5 fruit fly cellular contexts compared by ENCODE assay signal in the genomic region with DNA sequence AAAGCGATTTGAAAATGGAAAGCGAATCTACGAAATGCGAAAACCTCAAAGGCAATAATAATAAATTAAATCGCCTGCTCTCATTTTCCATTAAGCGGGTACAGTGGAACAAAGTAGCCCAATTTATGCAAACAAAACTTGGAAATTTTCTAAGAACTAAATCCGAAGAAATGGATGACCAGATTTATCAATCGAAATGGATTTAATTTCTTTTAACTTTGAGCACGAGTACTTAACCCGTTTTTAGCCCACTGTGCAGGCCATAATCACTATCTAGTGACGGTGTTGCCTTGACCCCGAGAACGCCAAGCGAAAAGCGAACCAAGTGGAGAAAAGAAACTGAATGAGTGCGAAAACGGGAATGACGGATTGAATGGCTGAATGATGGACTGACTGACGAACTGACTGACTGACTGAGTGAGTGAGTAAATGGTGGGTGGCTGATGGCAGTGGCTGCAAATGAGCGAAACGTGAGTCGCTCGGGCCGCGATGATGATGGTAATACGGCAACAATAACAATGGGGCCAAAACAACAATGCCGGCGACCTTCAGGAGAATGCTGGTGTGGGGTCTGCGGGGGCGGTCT.
TF ChIP-seq lines count a peak whose summit lies in the region.

No protein-coding gene starts in this region.

- TF ChIP-seq CTCF in whole organism, embryonic (GFP tag; optimal IDR thresholded peaks at IDR 0.05; lab: Kevin White, UChicago) = no peak

TF ChIP-seq in whole organism, adult, 20 proteins besides CTCF, POLR2A, EP300 and RAD21 (continues in another document):
- TF ChIP-seq cic (GFP tag; optimal IDR thresholded peaks at IDR 0.05; lab: Kevin White, UChicago) = no peak
- peak; percentile 48 for TF ChIP-seq tj (GFP tag; optimal IDR thresholded peaks at IDR 0.05; lab: Kevin White, UChicago)
- peak; percentile 42 for TF ChIP-seq CG1620 (GFP tag; optimal IDR thresholded peaks at IDR 0.05; lab: Kevin White, UChicago)
- peak; percentile 70 for TF ChIP-seq CG5204 (GFP tag; optimal IDR thresholded peaks at IDR 0.05; lab: Kevin White, UChicago)
- TF ChIP-seq Hr96 (GFP tag; optimal IDR thresholded peaks at IDR 0.05; lab: Kevin White, UChicago) = peak; percentile 7
- TF ChIP-seq Mnt (GFP tag; optimal IDR thresholded peaks at IDR 0.05; lab: Kevin White, UChicago) = peak; percentile 36
- TF ChIP-seq cnc (optimal IDR thresholded peaks at IDR 0.05; lab: Kevin White, UChicago) = no peak
- TF ChIP-seq CG7101 (tag; optimal IDR thresholded peaks at IDR 0.05; lab: Kevin White, UChicago) = peak; percentile 71
- peak; percentile 68 for TF ChIP-seq CG11617 (GFP tag; optimal IDR thresholded peaks at IDR 0.05; lab: Kevin White, UChicago)
- peak; percentile 43 for TF ChIP-seq Crg-1 (GFP tag; optimal IDR thresholded peaks at IDR 0.05; lab: Kevin White, UChicago)
- peak; percentile 5 for TF ChIP-seq pad (GFP tag; optimal IDR thresholded peaks at IDR 0.05; lab: Kevin White, UChicago)
- peak; percentile 73 for TF ChIP-seq bab1 (GFP tag; optimal IDR thresholded peaks at IDR 0.05; lab: Kevin White, UChicago)
- TF ChIP-seq CG14711 (tag; optimal IDR thresholded peaks at IDR 0.05; lab: Kevin White, UChicago) = peak; percentile 51
- peak; percentile 7 for TF ChIP-seq kay (GFP tag; lab: Kevin White, UChicago; ENCODE audit: borderline replicate concordance)
- no peak for TF ChIP-seq ovo (GFP tag; optimal IDR thresholded peaks at IDR 0.05; lab: Kevin White, UChicago)
- peak; percentile 57 for TF ChIP-seq CG12768 (GFP tag; optimal IDR thresholded peaks at IDR 0.05; lab: Kevin White, UChicago)
- peak; percentile 85 for TF ChIP-seq CG33017 (tag; optimal IDR thresholded peaks at IDR 0.05; lab: Kevin White, UChicago)

TF ChIP-seq in whole organism, embryonic, 481 proteins besides CTCF, POLR2A, EP300 and RAD21 (continues in another document):
- no peak for TF ChIP-seq Neu2 (GFP tag; optimal IDR thresholded peaks at IDR 0.05; lab: Kevin White, UChicago; ENCODE audit: borderline replicate concordance)
- 0 out of 3 replicates have a peak, but pooled peaks have one; percentile 11 for TF ChIP-seq gce (GFP tag; IDR thresholded peaks at IDR 0.05; lab: Robert Waterston, UW)
- no peak for TF ChIP-seq pb (GFP tag; optimal IDR thresholded peaks at IDR 0.05; lab: Kevin White, UChicago)
- TF ChIP-seq insv (GFP tag; optimal IDR thresholded peaks at IDR 0.05; lab: Kevin White, UChicago) = no peak
- TF ChIP-seq az2 (GFP tag; optimal IDR thresholded peaks at IDR 0.05; lab: Kevin White, UChicago) = peak; percentile 36
- no peak for TF ChIP-seq run (tag; optimal IDR thresholded peaks at IDR 0.05; lab: Kevin White, UChicago)
- no peak for TF ChIP-seq CG10462 (GFP tag; optimal IDR thresholded peaks at IDR 0.05; lab: Kevin White, UChicago)
- TF ChIP-seq CG7372 (GFP tag; IDR thresholded peaks at IDR 0.05; lab: Robert Waterston, UW) = no peak
- no peak for TF ChIP-seq CG13894 (tag; optimal IDR thresholded peaks at IDR 0.05; lab: Kevin White, UChicago)
- peak; percentile 61 for TF ChIP-seq CG12769 (tag; optimal IDR thresholded peaks at IDR 0.05; lab: Kevin White, UChicago)
- TF ChIP-seq Dp (GFP tag; optimal IDR thresholded peaks at IDR 0.05; lab: Kevin White, UChicago) = no peak
- TF ChIP-seq CG3838 (GFP tag; optimal IDR thresholded peaks at IDR 0.05; lab: Kevin White, UChicago) = no peak
- no peak for TF ChIP-seq ewg (GFP tag; optimal IDR thresholded peaks at IDR 0.05; lab: Kevin White, UChicago)
- TF ChIP-seq CG12942 (GFP tag; optimal IDR thresholded peaks at IDR 0.05; lab: Kevin White, UChicago) = no peak
- TF ChIP-seq CG10274 (GFP tag; optimal IDR thresholded peaks at IDR 0.05; lab: Kevin White, UChicago) = no peak
- no peak for TF ChIP-seq gsb (GFP tag; IDR thresholded peaks at IDR 0.05; lab: Robert Waterston, UW)
- TF ChIP-seq CG7786 (GFP tag; optimal IDR thresholded peaks at IDR 0.05; lab: Kevin White, UChicago) = peak; percentile 63

TF ChIP-seq in whole organism, prepupa, 60 proteins besides CTCF, POLR2A, EP300 and RAD21 (continues in another document):
- peak; percentile 90 for TF ChIP-seq CG1621 (tag; optimal IDR thresholded peaks at IDR 0.05; lab: Kevin White, UChicago)
- peak; percentile 73 for TF ChIP-seq Met (GFP tag; optimal IDR thresholded peaks at IDR 0.05; lab: Kevin White, UChicago)
- TF ChIP-seq fkh (GFP tag; optimal IDR thresholded peaks at IDR 0.05; lab: Kevin White, UChicago) = no peak
- TF ChIP-seq Hr38 (GFP tag; optimal IDR thresholded peaks at IDR 0.05; lab: Kevin White, UChicago) = no peak
- TF ChIP-seq CG9139 (GFP tag; optimal IDR thresholded peaks at IDR 0.05; lab: Kevin White, UChicago) = peak; percentile 59
- TF ChIP-seq CG31627 (GFP tag; optimal IDR thresholded peaks at IDR 0.05; lab: Kevin White, UChicago) = peak; percentile 71
- peak; percentile 87 for TF ChIP-seq CG8119 (GFP tag; IDR thresholded peaks at IDR 0.05; lab: Robert Waterston, UW)
- no peak for TF ChIP-seq Eip93F (GFP tag; optimal IDR thresholded peaks at IDR 0.05; lab: Kevin White, UChicago)
- TF ChIP-seq Smox (GFP tag; optimal IDR thresholded peaks at IDR 0.05; lab: Kevin White, UChicago) = peak; percentile 63
- peak; percentile 67 for TF ChIP-seq dac (GFP tag; optimal IDR thresholded peaks at IDR 0.05; lab: Kevin White, UChicago)
- TF ChIP-seq Lpt (GFP tag; optimal IDR thresholded peaks at IDR 0.05; lab: Kevin White, UChicago) = peak; percentile 63
- TF ChIP-seq CG6808 (GFP tag; optimal IDR thresholded peaks at IDR 0.05; lab: Kevin White, UChicago) = peak; percentile 80
- peak; percentile 88 for TF ChIP-seq fd59A (GFP tag; optimal IDR thresholded peaks at IDR 0.05; lab: Kevin White, UChicago)
- TF ChIP-seq Sox14 (GFP tag; optimal IDR thresholded peaks at IDR 0.05; lab: Kevin White, UChicago) = peak; percentile 88
- TF ChIP-seq Ets96B (tag; optimal IDR thresholded peaks at IDR 0.05; lab: Kevin White, UChicago) = peak; percentile 89
- peak; percentile 85 for TF ChIP-seq CG10631 (GFP tag; optimal IDR thresholded peaks at IDR 0.05; lab: Kevin White, UChicago)
- TF ChIP-seq cyc (GFP tag; optimal IDR thresholded peaks at IDR 0.05; lab: Kevin White, UChicago) = peak; percentile 59

TF ChIP-seq in whole organism, pupa, 21 proteins besides CTCF, POLR2A, EP300 and RAD21 (continues in another document):
- TF ChIP-seq CG32121 (GFP tag; IDR thresholded peaks at IDR 0.05; lab: Robert Waterston, UW) (peak; percentile 82), Pif1B (GFP tag; optimal IDR thresholded peaks at IDR 0.05; lab: Kevin White, UChicago) (peak; percentile 85), Snoo (tag; optimal IDR thresholded peaks at IDR 0.05; lab: Kevin White, UChicago) (peak; percentile 54), gl (tag; optimal IDR thresholded peaks at IDR 0.05; lab: Kevin White, UChicago) (peak; percentile 78), CG13204 (GFP tag; optimal IDR thresholded peaks at IDR 0.05; lab: Kevin White, UChicago) (peak; percentile 47), CG8301 (tag; optimal IDR thresholded peaks at IDR 0.05; lab: Kevin White, UChicago) (peak; percentile 72), CG14655 (GFP tag; optimal IDR thresholded peaks at IDR 0.05; lab: Kevin White, UChicago) (peak; percentile 75), CG34367 (tag; optimal IDR thresholded peaks at IDR 0.05; lab: Kevin White, UChicago) (peak; percentile 87), Pif1A (GFP tag; optimal IDR thresholded peaks at IDR 0.05; lab: Kevin White, UChicago) (peak; percentile 92), fd96Ca (GFP tag; IDR thresholded peaks at IDR 0.05; lab: Robert Waterston, UW) (peak; percentile 93), CG8159 (tag; optimal IDR thresholded peaks at IDR 0.05; lab: Kevin White, UChicago) (peak; percentile 91), EcR (GFP tag; optimal IDR thresholded peaks at IDR 0.05; lab: Kevin White, UChicago) (peak; percentile 88), CG15710 (tag; optimal IDR thresholded peaks at IDR 0.05; lab: Kevin White, UChicago) (peak; percentile 92), Ets98B (GFP tag; IDR thresholded peaks at IDR 0.05; lab: Robert Waterston, UW) (peak; percentile 89), CG9948 (tag; optimal IDR thresholded peaks at IDR 0.05; lab: Kevin White, UChicago) (peak; percentile 86), rn (GFP tag; IDR thresholded peaks at IDR 0.05; lab: Robert Waterston, UW) (peak; percentile 74), CG17806 (tag; optimal IDR thresholded peaks at IDR 0.05; lab: Kevin White, UChicago) (peak; percentile 84), CG12605 (GFP tag; IDR thresholded peaks at IDR 0.05; lab: Robert Waterston, UW) (peak; percentile 86), CG4496 (GFP tag; IDR thresholded peaks at IDR 0.05; lab: Robert Waterston, UW) (peak; percentile 92)

TF ChIP-seq in whole organism, wandering third instar larva, 38 proteins besides CTCF, POLR2A, EP300 and RAD21 (continues in another document):
- peak; percentile 20 for TF ChIP-seq dmrt93B (GFP tag; optimal IDR thresholded peaks at IDR 0.05; lab: Kevin White, UChicago)
- TF ChIP-seq Dif (GFP tag; optimal IDR thresholded peaks at IDR 0.05; lab: Kevin White, UChicago; ENCODE audit: partially characterized antibody) = no peak
- TF ChIP-seq foxo (GFP tag; optimal IDR thresholded peaks at IDR 0.05; lab: Kevin White, UChicago) = peak in 1 of 2 experiments; percentile 77
- TF ChIP-seq CG9705 (GFP tag; optimal IDR thresholded peaks at IDR 0.05; lab: Kevin White, UChicago) = no peak
- no peak for TF ChIP-seq lola (GFP tag; optimal IDR thresholded peaks at IDR 0.05; lab: Kevin White, UChicago)
- TF ChIP-seq sv (GFP tag; optimal IDR thresholded peaks at IDR 0.05; lab: Kevin White, UChicago) = peak; percentile 18
- no peak for TF ChIP-seq Dfd (GFP tag; optimal IDR thresholded peaks at IDR 0.05; lab: Kevin White, UChicago)
- TF ChIP-seq br (GFP tag; optimal IDR thresholded peaks at IDR 0.05; lab: Kevin White, UChicago) = peak; percentile 66
- TF ChIP-seq Abd-B (GFP tag; optimal IDR thresholded peaks at IDR 0.05; lab: Kevin White, UChicago) = no peak
- no peak for TF ChIP-seq dl (GFP tag; optimal IDR thresholded peaks at IDR 0.05; lab: Kevin White, UChicago; ENCODE audit: insufficient read depth in 1 of 2, partially characterized antibody in 2 of 2)
- no peak for TF ChIP-seq sage (GFP tag; optimal IDR thresholded peaks at IDR 0.05; lab: Kevin White, UChicago)
- TF ChIP-seq woc (GFP tag; optimal IDR thresholded peaks at IDR 0.05; lab: Kevin White, UChicago) = peak; percentile 32
- peak; percentile 61 for TF ChIP-seq OdsH (GFP tag; optimal IDR thresholded peaks at IDR 0.05; lab: Kevin White, UChicago)
- TF ChIP-seq pan (optimal IDR thresholded peaks at IDR 0.05; lab: Kevin White, UChicago) = no peak
- TF ChIP-seq psq (GFP tag; optimal IDR thresholded peaks at IDR 0.05; lab: Kevin White, UChicago) = peak; percentile 61
- TF ChIP-seq Myc (optimal IDR thresholded peaks at IDR 0.05; lab: Kevin White, UChicago) = no peak
- peak; percentile 68 for TF ChIP-seq Hnf4 (GFP tag; optimal IDR thresholded peaks at IDR 0.05; lab: Kevin White, UChicago)
- peak; percentile 69 for TF ChIP-seq h (GFP tag; optimal IDR thresholded peaks at IDR 0.05; lab: Kevin White, UChicago)
- peak; percentile 39 for TF ChIP-seq HLH106 (tag; optimal IDR thresholded peaks at IDR 0.05; lab: Kevin White, UChicago)
- no peak for TF ChIP-seq Jra (GFP tag; optimal IDR thresholded peaks at IDR 0.05; lab: Kevin White, UChicago)
- no peak for TF ChIP-seq Hr83 (GFP tag; optimal IDR thresholded peaks at IDR 0.05; lab: Kevin White, UChicago; ENCODE audit: poor library complexity, severe bottlenecking)
- TF ChIP-seq fru (GFP tag; optimal IDR thresholded peaks at IDR 0.05; lab: Kevin White, UChicago) = peak; percentile 81
